Fruit fly (Drosophila melanogaster) whole organism, wandering third instar larva: Measurements from ENCODE around the gene RhoGEF4.

ENCODE experiments used
- Dfd ChIP-seq: fragments of >200 bp; optimal IDR thresholded peaks from 2 replicates; lab custom pipeline; 2017; ENCODE audit warnings: missing biosample characterization, missing genetic modification characterization
- Jra ChIP-seq: sonication (Bioruptor generic); optimal IDR thresholded peaks from 2 replicates; lab custom pipeline; 2016; ENCODE audit warnings: missing biosample characterization, missing genetic modification characterization
- Myc ChIP-seq: fragments of >200 bp; optimal IDR thresholded peaks from 2 replicates; lab custom pipeline; 2017
- OdsH ChIP-seq: fragments of 200-800 bp; sonication (Bioruptor generic); optimal IDR thresholded peaks from 2 replicates; lab custom pipeline; 2016; ENCODE audit warnings: missing biosample characterization, mild to moderate bottlenecking, missing genetic modification characterization
- Vsx2 ChIP-seq: fragments of 200-300, 225-300 bp; sonication (Bioruptor generic); optimal IDR thresholded peaks from 2 replicates; lab custom pipeline; 2018; ENCODE audit warnings: missing biosample characterization, missing genetic modification characterization; ENCODE audit not compliant: partially characterized antibody
- fru ChIP-seq: fragments of 200-800 bp; sonication (Bioruptor generic); optimal IDR thresholded peaks from 3 replicates; lab custom pipeline; 2016; ENCODE audit warnings: missing biosample characterization, mild to moderate bottlenecking, missing genetic modification characterization
- h ChIP-seq: fragments of 200-800 bp; sonication (Bioruptor generic); optimal IDR thresholded peaks from 3 replicates; lab custom pipeline; 2016; ENCODE audit warnings: missing biosample characterization, mild to moderate bottlenecking, missing genetic modification characterization
- sage ChIP-seq: fragments of 200-800 bp; sonication (Bioruptor generic); optimal IDR thresholded peaks from 2 replicates; lab custom pipeline; 2016; ENCODE audit warnings: missing biosample characterization, mild to moderate bottlenecking, missing genetic modification characterization

DNA sequence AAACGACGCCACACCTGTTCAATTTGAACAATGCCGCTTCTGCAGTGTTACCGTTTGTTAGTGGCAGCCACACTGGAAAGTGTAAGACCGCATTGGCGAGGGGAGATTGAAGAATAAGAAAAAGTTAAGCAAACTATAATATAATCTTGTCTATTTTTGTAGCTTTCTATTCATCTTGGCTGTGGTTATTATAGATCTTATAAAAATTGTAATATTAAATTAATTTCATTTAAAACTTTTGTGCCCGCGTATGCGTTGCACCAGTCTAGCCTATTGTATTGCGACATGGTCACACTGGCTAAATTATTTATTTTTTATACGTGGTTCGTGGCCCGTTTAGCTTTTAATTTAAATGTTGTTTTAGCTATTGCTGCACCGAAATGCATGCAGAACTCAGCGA lies at the start of gene RhoGEF4, which contains the start of gene Rint1:
- no peak for TF ChIP-seq Dfd (GFP tag; lab: Kevin White, UChicago)
- TF ChIP-seq OdsH: peak; percentile 27
- TF ChIP-seq h: peak; percentile 55
- TF ChIP-seq sage (GFP tag; lab: Kevin White, UChicago): no peak
- no peak for TF ChIP-seq fru (GFP tag; lab: Kevin White, UChicago)
- no peak for TF ChIP-seq Jra (GFP tag; lab: Kevin White, UChicago)
- no peak for TF ChIP-seq Vsx2 (GFP tag; lab: Kevin White, UChicago)
- TF ChIP-seq Myc (lab: Kevin White, UChicago): peak; percentile 54
